Fruit fly (Drosophila melanogaster): ENCODE results near the gene Nhe2.

The Nhe2 gene

dm6 chr2L:21108759-21109282 lies 4.5 kb downstream of the Nhe2 start (continued):
- TF ChIP-seq jing (GFP tag; optimal IDR thresholded peaks at IDR 0.05) = peak; percentile 42
- no peak for TF ChIP-seq Gsc (GFP tag; IDR thresholded peaks at IDR 0.05)
- TF ChIP-seq Bdp1 (GFP tag; optimal IDR thresholded peaks at IDR 0.05) = peak; percentile 26
- TF ChIP-seq GATAe (GFP tag; conservative IDR thresholded peaks at IDR 0.05) = no peak
- peak; percentile 76 for TF ChIP-seq vvl (GFP tag; IDR thresholded peaks at IDR 0.05)
- no peak for TF ChIP-seq CG15011 (GFP tag; optimal IDR thresholded peaks at IDR 0.05)
- TF ChIP-seq CG17612 (GFP tag; IDR thresholded peaks at IDR 0.05) = no peak
- peak; percentile 37; the same call in 2 of the 3 replicates for TF ChIP-seq B-H1 (GFP tag; IDR thresholded peaks at IDR 0.05)
- no peak for TF ChIP-seq Sin3A (optimal IDR thresholded peaks at IDR 0.05)
- no peak for TF ChIP-seq ase (GFP tag; IDR thresholded peaks at IDR 0.05)
- TF ChIP-seq CG7745 (tag; optimal IDR thresholded peaks at IDR 0.05) = no peak
- TF ChIP-seq Dad (GFP tag; optimal IDR thresholded peaks at IDR 0.05) = peak; percentile 62
- no peak for TF ChIP-seq cwo (GFP tag; optimal IDR thresholded peaks at IDR 0.05)
- no peak for TF ChIP-seq sc (optimal IDR thresholded peaks at IDR 0.05)
- TF ChIP-seq sc (GFP tag; optimal IDR thresholded peaks at IDR 0.05) = peak; percentile 43
- TF ChIP-seq unc-4 (GFP tag; IDR thresholded peaks at IDR 0.05; ENCODE audit: partially characterized antibody) = no peak
- TF ChIP-seq tin (GFP tag; optimal IDR thresholded peaks at IDR 0.05) = peak; percentile 45
- no peak for TF ChIP-seq CG7928 (GFP tag; optimal IDR thresholded peaks at IDR 0.05)
- no peak for TF ChIP-seq B-H2 (GFP tag; optimal IDR thresholded peaks at IDR 0.05)
- TF ChIP-seq CG11247 (GFP tag; IDR thresholded peaks at IDR 0.05) = no peak
- peak; percentile 83 for TF ChIP-seq CG4707 (GFP tag; optimal IDR thresholded peaks at IDR 0.05)
- TF ChIP-seq sens-2 (GFP tag; IDR thresholded peaks at IDR 0.05) = no peak
- no peak for TF ChIP-seq CG7963 (GFP tag; IDR thresholded peaks at IDR 0.05; ENCODE audit: partially characterized antibody)
- TF ChIP-seq CG31388 (GFP tag; optimal IDR thresholded peaks at IDR 0.05) = no peak
- no peak for TF ChIP-seq NFAT (GFP tag; IDR thresholded peaks at IDR 0.05)
- TF ChIP-seq onecut (GFP tag; IDR thresholded peaks at IDR 0.05) = peak; percentile 49
- TF ChIP-seq HLHmδ (GFP tag; optimal IDR thresholded peaks at IDR 0.05) = no peak
- peak; percentile 62; the same call in 2 of the 3 replicates for TF ChIP-seq tgo (GFP tag; IDR thresholded peaks at IDR 0.05)
- no peak for TF ChIP-seq cas (GFP tag; IDR thresholded peaks at IDR 0.05)
- no peak for TF ChIP-seq CG7357 (GFP tag; IDR thresholded peaks at IDR 0.05)
- TF ChIP-seq chm (GFP tag; IDR thresholded peaks at IDR 0.05) = no peak; the same call in 1 of the 2 replicates
- peak; percentile 67 for TF ChIP-seq CG13775 (GFP tag; optimal IDR thresholded peaks at IDR 0.05)
- TF ChIP-seq dan (GFP tag; IDR thresholded peaks at IDR 0.05) = no peak
- peak; percentile 28 for TF ChIP-seq CG2116 (GFP tag; optimal IDR thresholded peaks at IDR 0.05)
- peak; percentile 73 for TF ChIP-seq row (GFP tag; IDR thresholded peaks at IDR 0.05)
- no peak for TF ChIP-seq vnd (GFP tag; IDR thresholded peaks at IDR 0.05; ENCODE audit: partially characterized antibody)
- TF ChIP-seq lab (GFP tag; optimal IDR thresholded peaks at IDR 0.05) = peak; percentile 45
- TF ChIP-seq CG6765 (GFP tag; optimal IDR thresholded peaks at IDR 0.05) = no peak
- TF ChIP-seq BEAF-32 (GFP tag; optimal IDR thresholded peaks at IDR 0.05) = no peak
- peak; percentile 61 for TF ChIP-seq CG8924 (tag; optimal IDR thresholded peaks at IDR 0.05)
- no peak for TF ChIP-seq nau (GFP tag; optimal IDR thresholded peaks at IDR 0.05)
- no peak for TF ChIP-seq hkb (optimal IDR thresholded peaks at IDR 0.05)
- TF ChIP-seq hkb (GFP tag; IDR thresholded peaks at IDR 0.05) = peak; percentile 69
- no peak for TF ChIP-seq zen2 (GFP tag; IDR thresholded peaks at IDR 0.05; ENCODE audit: partially characterized antibody)
- TF ChIP-seq CG17328 (GFP tag; IDR thresholded peaks at IDR 0.05) = peak; percentile 43; the same call in 1 of the 2 replicates
- TF ChIP-seq prd (optimal IDR thresholded peaks at IDR 0.05) = no peak
- TF ChIP-seq prd (GFP tag; IDR thresholded peaks at IDR 0.05) = 0 out of 3 replicates have a peak, but pooled peaks have one; percentile 55
- no peak for TF ChIP-seq z (GFP tag; IDR thresholded peaks at IDR 0.05)
- no peak for TF ChIP-seq Dek (tag; optimal IDR thresholded peaks at IDR 0.05)
- peak; percentile 12 for TF ChIP-seq scrt (GFP tag; optimal IDR thresholded peaks at IDR 0.05)
- TF ChIP-seq CG1529 (GFP tag; optimal IDR thresholded peaks at IDR 0.05) = peak; percentile 50
- peak; percentile 66 for TF ChIP-seq CG10979 (tag; optimal IDR thresholded peaks at IDR 0.05)

Measured in whole organism, embryonic.